Worm (Caenorhabditis elegans) whole organism, L4 larva: ENCODE data around the gene ptr-13.

Source experiments
- F37D6.2 ChIP-seq: sonication (generic microtip); optimal IDR thresholded peaks from 2 replicates; lab custom pipeline; 2016; ENCODE audit warnings: mild to moderate bottlenecking, missing genetic modification characterization, missing compliant biosample characterization
- F44E2.7 ChIP-seq: fragments of 200-800 bp; sonication (Bioruptor generic); IDR thresholded peaks from 2 replicates; pipeline ENCODE4 v2.1.2; 2022; ENCODE audit warnings: missing genetic modification characterization, missing compliant biosample characterization
- T26A8.4 ChIP-seq: fragments of 200-800 bp; sonication (Bioruptor generic); IDR thresholded peaks from 2 replicates; pipeline ENCODE4 v1.3.6; 2022; ENCODE audit warnings: missing genetic modification characterization, missing compliant biosample characterization
- egl-27 ChIP-seq: sonication (generic microtip); optimal IDR thresholded peaks from 3 replicates; lab custom pipeline; 2017; ENCODE audit warnings: missing biosample characterization, missing genetic modification reagents, missing genetic modification characterization
- fos-1 ChIP-seq: fragments of 150-350 bp; optimal IDR thresholded peaks from 2 replicates; lab custom pipeline; 2014; ENCODE audit warnings: missing biosample characterization, missing genetic modification characterization
- lin-15B ChIP-seq: fragments of 150-350 bp; sonication (generic microtip); optimal IDR thresholded peaks from 3 replicates; lab custom pipeline; 2014; ENCODE audit warnings: missing biosample characterization, missing genetic modification characterization
- lir-3 ChIP-seq: sonication (generic microtip); optimal IDR thresholded peaks from 2 replicates; lab custom pipeline; 2016; ENCODE audit warnings: mild to moderate bottlenecking, missing genetic modification characterization, missing compliant biosample characterization
- madf-9 ChIP-seq: fragments of 200-800 bp; sonication (Bioruptor generic); conservative IDR thresholded peaks from 2 replicates; pipeline ENCODE4 v1.3.6; 2022; ENCODE audit warnings: missing genetic modification reagents, missing genetic modification characterization, missing compliant biosample characterization
- nhr-11 ChIP-seq: fragments of 150-350 bp; optimal IDR thresholded peaks from 2 replicates; lab custom pipeline; 2014; ENCODE audit warnings: missing biosample characterization, missing genetic modification characterization
- nhr-237 ChIP-seq: sonication (generic microtip); optimal IDR thresholded peaks from 2 replicates; lab custom pipeline; 2017; ENCODE audit warnings: missing biosample characterization, missing genetic modification characterization
- nhr-25 ChIP-seq: sonication (generic microtip); optimal IDR thresholded peaks from 2 replicates; lab custom pipeline; 2017; ENCODE audit warnings: missing genetic modification characterization, mild to moderate bottlenecking, missing compliant biosample characterization, antibody characterized with exemption, moderate library complexity, borderline replicate concordance; ENCODE audit not compliant: insufficient read depth
- pha-4 ChIP-seq, 2 experiments: fragments of 150-350 bp in 1 of 2; fragments of 200-800 bp in 1 of 2; sonication (Bioruptor generic) in 1 of 2; IDR thresholded peaks in 1 of 2; optimal IDR thresholded peaks in 1 of 2; 2 replicates each; pipeline versions ENCODE4 v1.3.6 to Lab custom; 2014 to 2022; ENCODE audit warnings: missing genetic modification characterization in 2 of 2, missing genetic modification reagents in 2 of 2, missing biosample characterization in 1 of 2, missing compliant biosample characterization in 1 of 2
- unc-62 ChIP-seq, 3 experiments: fragments of 150-350 bp in 1 of 3; sonication (generic microtip); optimal IDR thresholded peaks in 2 of 3; peaks in 1 of 3; 1 replicate in 1 of 3; 2 replicates in 2 of 3; lab custom pipeline; 2014 to 2017; ENCODE audit warnings: missing biosample characterization in 3 of 3, missing genetic modification characterization in 3 of 3, missing genetic modification reagents in 3 of 3, missing genotype in 1 of 3

ce11 chrII:11155400-11155799 lies 6.9 kb downstream of the ptr-13 start:
- TF ChIP-seq F37D6.2 (tag; lab: Kevin White, UChicago): no peak
- no peak for TF ChIP-seq lir-3 (tag; lab: Kevin White, UChicago)
- TF ChIP-seq T26A8.4 (GFP tag; lab: Robert Waterston, UW): no peak
- no peak for TF ChIP-seq nhr-11 (tag; lab: Kevin White, UChicago)
- TF ChIP-seq pha-4 (GFP tag; IDR thresholded peaks at IDR 0.05; lab: Robert Waterston, UW): no peak
- no peak for TF ChIP-seq pha-4 (tag; optimal IDR thresholded peaks at IDR 0.05; lab: Kevin White, UChicago)
- TF ChIP-seq unc-62 (GFP tag; optimal IDR thresholded peaks at IDR 0.05 in 1 of 2; lab: Kevin White, UChicago): no peak
- no peak for TF ChIP-seq unc-62 (tag; optimal IDR thresholded peaks at IDR 0.05; lab: Kevin White, UChicago)
- TF ChIP-seq egl-27 (tag; lab: Kevin White, UChicago): no peak
- TF ChIP-seq lin-15B (tag; lab: Kevin White, UChicago): no peak
- no peak for TF ChIP-seq nhr-237 (tag; lab: Kevin White, UChicago)
- no peak for TF ChIP-seq fos-1
- TF ChIP-seq madf-9 (GFP tag; lab: Robert Waterston, UW): no peak
- no peak for TF ChIP-seq F44E2.7
- no peak for TF ChIP-seq nhr-25 (tag; lab: Kevin White, UChicago)
